Worm (Caenorhabditis elegans) whole organism, L4 larva: Measurements from ENCODE around the gene madf-3.

Experiments
- jun-1 ChIP-seq: fragments of 150-350 bp; optimal IDR thresholded peaks from 2 replicates; lab custom pipeline; 2014; ENCODE audit warnings: missing biosample characterization, missing genetic modification reagents, missing genetic modification characterization
- sdz-12 ChIP-seq: fragments of 200-800 bp; sonication (Bioruptor generic); optimal IDR thresholded peaks from 2 replicates; lab custom pipeline; 2018; ENCODE audit warnings: mild to moderate bottlenecking, missing genetic modification characterization, missing compliant biosample characterization

ce11 chrII:4383306-4383705 lies 48.8 kb downstream of the madf-3 start, which contains the start of gene fkh-6:
- TF ChIP-seq jun-1 (no peak), sdz-12 (GFP tag; lab: Kevin White, UChicago) (no peak)
